Fruit fly (Drosophila melanogaster): Measurements from ENCODE around the gene CG31704.
A peak's percentile ranks its signal among the peaks of the same experiment; 100 is the strongest.

The CG31704 gene

DNA sequence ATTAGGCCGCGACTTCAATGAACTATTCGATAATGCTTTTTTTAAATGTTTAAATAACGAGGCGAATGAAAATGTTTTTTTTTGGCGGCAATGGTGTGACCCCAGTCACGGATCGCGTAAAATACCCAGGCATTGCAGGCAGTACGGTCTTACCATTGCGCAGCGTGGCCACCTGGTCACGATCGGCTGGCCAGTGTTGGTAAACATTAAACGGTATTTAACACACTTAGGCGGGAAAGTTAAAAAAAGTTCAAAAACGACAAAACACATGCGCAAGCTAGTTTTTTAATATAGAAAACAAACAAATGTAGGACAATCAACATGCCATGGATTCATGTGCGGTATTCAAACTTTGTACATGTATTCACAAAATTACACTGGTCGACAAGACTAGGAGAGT, 11.2 kb upstream of the CG31704 start, which contains the start of gene esc (continued):
- no peak for TF ChIP-seq B-H1 (GFP tag; IDR thresholded peaks at IDR 0.05)
- TF ChIP-seq caup (GFP tag; optimal IDR thresholded peaks at IDR 0.05; ENCODE audit: severe bottlenecking): no peak
- no peak for TF ChIP-seq yki (optimal IDR thresholded peaks at IDR 0.05)
- no peak for TF ChIP-seq fd3F (GFP tag; optimal IDR thresholded peaks at IDR 0.05)
- TF ChIP-seq HmgZ (tag; optimal IDR thresholded peaks at IDR 0.05): peak; percentile 77
- peak; percentile 72 for TF ChIP-seq Sin3A (optimal IDR thresholded peaks at IDR 0.05)
- no peak for TF ChIP-seq psq (GFP tag; optimal IDR thresholded peaks at IDR 0.05)
- no peak for TF ChIP-seq ATbp (GFP tag; optimal IDR thresholded peaks at IDR 0.05)
- TF ChIP-seq ara (GFP tag; IDR thresholded peaks at IDR 0.05): no peak
- TF ChIP-seq Doc2 (GFP tag; IDR thresholded peaks at IDR 0.05): no peak
- TF ChIP-seq Vsx1 (GFP tag; optimal IDR thresholded peaks at IDR 0.05): no peak
- TF ChIP-seq CG34376 (GFP tag; optimal IDR thresholded peaks at IDR 0.05): no peak
- TF ChIP-seq CG18764 (GFP tag; optimal IDR thresholded peaks at IDR 0.05): peak; percentile 2
- peak; percentile 49 for TF ChIP-seq CG9609 (GFP tag; optimal IDR thresholded peaks at IDR 0.05)
- no peak for TF ChIP-seq odd (GFP tag; optimal IDR thresholded peaks at IDR 0.05)
- no peak for TF ChIP-seq CG33557 (GFP tag; optimal IDR thresholded peaks at IDR 0.05)
- TF ChIP-seq CG34422 (GFP tag; IDR thresholded peaks at IDR 0.05): no peak
- TF ChIP-seq CG10565 (GFP tag; optimal IDR thresholded peaks at IDR 0.05): no peak
- TF ChIP-seq lbe (GFP tag; optimal IDR thresholded peaks at IDR 0.05): no peak
- peak; percentile 64 for TF ChIP-seq CG7786 (GFP tag; optimal IDR thresholded peaks at IDR 0.05)
- no peak for TF ChIP-seq CG17802 (tag; optimal IDR thresholded peaks at IDR 0.05)
- no peak for TF ChIP-seq gce (GFP tag; IDR thresholded peaks at IDR 0.05)
- TF ChIP-seq z (GFP tag; IDR thresholded peaks at IDR 0.05): no peak
- TF ChIP-seq vvl (GFP tag; IDR thresholded peaks at IDR 0.05): no peak; the same call in 1 of the 2 replicates
- peak; percentile 77 for TF ChIP-seq sens (GFP tag)
- TF ChIP-seq danr (GFP tag; IDR thresholded peaks at IDR 0.05): no peak
- TF ChIP-seq zfh1 (GFP tag; IDR thresholded peaks at IDR 0.05): peak; percentile 39; the same call in 1 of the 3 replicates
- peak; percentile 87 for TF ChIP-seq Ets65A (GFP tag)
- no peak for TF ChIP-seq CG4854 (GFP tag; optimal IDR thresholded peaks at IDR 0.05)
- no peak for TF ChIP-seq prd (optimal IDR thresholded peaks at IDR 0.05)
- TF ChIP-seq prd (GFP tag; IDR thresholded peaks at IDR 0.05): peak; percentile 40; the same call in 1 of the 3 replicates
- no peak for TF ChIP-seq fd102C (GFP tag; optimal IDR thresholded peaks at IDR 0.05)
- no peak for TF ChIP-seq CG13775 (GFP tag; optimal IDR thresholded peaks at IDR 0.05)
- TF ChIP-seq fru (optimal IDR thresholded peaks at IDR 0.05): no peak
- TF ChIP-seq ind (GFP tag; optimal IDR thresholded peaks at IDR 0.05): no peak
- TF ChIP-seq sim (GFP tag; IDR thresholded peaks at IDR 0.05): no peak
- TF ChIP-seq CG10462 (GFP tag; optimal IDR thresholded peaks at IDR 0.05): no peak
- no peak for TF ChIP-seq schlank (tag; optimal IDR thresholded peaks at IDR 0.05)
- peak; percentile 27 for TF ChIP-seq Xbp1 (GFP tag; optimal IDR thresholded peaks at IDR 0.05)
- TF ChIP-seq gro (GFP tag; optimal IDR thresholded peaks at IDR 0.05): peak; percentile 13
- TF ChIP-seq Atf3 (GFP tag; optimal IDR thresholded peaks at IDR 0.05): no peak
- TF ChIP-seq Dp (GFP tag; optimal IDR thresholded peaks at IDR 0.05): peak; percentile 98
- TF ChIP-seq stwl (tag; optimal IDR thresholded peaks at IDR 0.05): peak; percentile 98
- no peak for TF ChIP-seq Atf6 (GFP tag; IDR thresholded peaks at IDR 0.05)
- no peak for TF ChIP-seq CG2199 (GFP tag; IDR thresholded peaks at IDR 0.05)
- TF ChIP-seq nerfin-2 (GFP tag; IDR thresholded peaks at IDR 0.05; ENCODE audit: partially characterized antibody): no peak
- TF ChIP-seq gsb-n (tag; optimal IDR thresholded peaks at IDR 0.05): no peak
- no peak for TF ChIP-seq D19B (GFP tag; optimal IDR thresholded peaks at IDR 0.05)
- TF ChIP-seq slbo (GFP tag; IDR thresholded peaks at IDR 0.05): peak; percentile 39; the same call in 1 of the 2 replicates
- TF ChIP-seq CG10654 (GFP tag; optimal IDR thresholded peaks at IDR 0.05): peak; percentile 7
- peak; percentile 37 for TF ChIP-seq CG1602 (GFP tag; optimal IDR thresholded peaks at IDR 0.05)
- no peak for TF ChIP-seq NC2α (GFP tag; optimal IDR thresholded peaks at IDR 0.05)
- no peak for TF ChIP-seq ci (GFP tag; IDR thresholded peaks at IDR 0.05)
- TF ChIP-seq CTCF (GFP tag; optimal IDR thresholded peaks at IDR 0.05): no peak
- peak; percentile 94 for TF ChIP-seq CG9797 (GFP tag; optimal IDR thresholded peaks at IDR 0.05)
